Worm (Caenorhabditis elegans): Measurements from ENCODE around the gene tir-1.

tir-1 gene

ce11 chrIII:3869292-3869781 is 32.1 kb downstream of the tir-1 start:
- TF ChIP-seq Y22D7AL.16 (tag; optimal IDR thresholded peaks at IDR 0.05) (peak; percentile 4), fax-1 (tag; optimal IDR thresholded peaks at IDR 0.05) (no peak), ama-1 (optimal IDR thresholded peaks at IDR 0.05) (peak; percentile 62), gmeb-2 (tag; optimal IDR thresholded peaks at IDR 0.05) (peak; percentile 4)

DNA sequence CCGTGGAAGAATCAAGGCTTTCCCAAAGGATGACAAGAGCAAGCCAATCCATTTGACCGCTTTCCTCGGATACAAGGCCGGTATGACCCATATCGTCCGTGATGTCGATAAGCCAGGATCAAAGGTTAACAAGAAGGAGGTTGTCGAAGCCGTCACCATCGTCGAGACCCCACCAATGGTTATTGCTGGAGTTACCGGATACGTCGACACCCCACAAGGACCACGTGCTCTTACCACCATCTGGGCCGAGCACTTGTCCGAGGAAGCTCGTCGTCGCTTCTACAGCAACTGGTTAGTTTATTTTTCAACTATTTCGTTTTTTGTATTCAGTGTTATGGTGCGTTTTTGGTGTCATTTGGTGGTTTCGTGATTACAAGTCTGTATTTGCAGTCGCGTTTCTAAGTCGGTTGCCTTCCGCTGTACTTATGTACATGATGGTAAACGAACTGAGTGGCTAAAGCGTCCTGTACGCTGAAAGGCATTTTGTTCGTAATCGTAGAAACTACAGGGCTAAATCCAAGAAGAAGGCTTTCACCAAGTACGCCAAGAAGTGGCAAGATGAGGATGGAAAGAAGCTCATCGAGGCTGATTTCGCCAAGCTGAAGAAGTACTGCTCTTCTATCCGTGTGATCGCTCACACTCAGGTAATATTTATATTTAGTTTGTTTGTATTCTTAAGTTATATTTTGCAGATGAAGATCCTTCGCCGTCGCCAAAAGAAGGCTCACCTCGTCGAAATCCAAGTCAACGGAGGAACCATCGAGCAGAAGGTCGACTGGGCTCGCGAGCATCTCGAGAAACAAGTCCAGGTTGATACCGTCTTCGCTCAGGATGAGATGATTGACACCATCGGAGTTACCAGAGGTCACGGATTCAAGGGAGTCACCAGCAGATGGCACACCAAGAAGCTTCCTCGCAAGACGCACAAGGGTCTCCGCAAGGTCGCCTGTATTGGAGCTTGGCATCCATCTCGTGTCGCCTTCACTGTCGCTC is 33.2 kb downstream of the tir-1 start:
- TF ChIP-seq lin-11 (tag; optimal IDR thresholded peaks at IDR 0.05) = no peak
- no peak for TF ChIP-seq eyg-1 (tag; optimal IDR thresholded peaks at IDR 0.05)
- no peak for TF ChIP-seq dve-1 (tag; optimal IDR thresholded peaks at IDR 0.05)
- no peak for TF ChIP-seq fkh-10 (GFP tag; optimal IDR thresholded peaks at IDR 0.05)
- TF ChIP-seq elt-2 (tag; optimal IDR thresholded peaks at IDR 0.05) = no peak
- TF ChIP-seq fax-1 (tag; optimal IDR thresholded peaks at IDR 0.05) = no peak

DNA sequence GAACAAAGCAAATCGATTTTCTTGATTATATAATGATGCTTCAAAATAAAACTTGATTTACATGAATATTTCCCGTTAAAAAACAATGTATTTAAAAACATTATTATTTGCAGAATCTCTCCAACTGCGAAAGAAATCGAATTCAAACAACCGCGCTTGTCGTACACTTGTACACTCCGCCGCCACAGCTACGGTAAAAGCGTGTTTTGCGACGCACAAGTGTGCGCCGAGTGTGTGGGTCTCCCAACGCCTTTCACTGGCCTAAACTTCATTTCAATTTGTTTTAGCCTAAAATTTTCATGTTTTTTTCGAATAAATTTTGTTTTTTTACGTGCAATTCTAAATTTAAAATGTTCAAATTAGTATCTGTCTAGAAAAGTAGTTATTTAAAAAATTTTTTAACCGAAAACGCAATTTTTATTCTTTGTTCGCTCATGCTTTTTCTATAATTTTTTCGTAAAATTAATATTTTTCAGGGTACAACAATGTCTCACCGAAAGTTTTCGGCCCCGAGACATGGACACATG is 34.0 kb downstream of the tir-1 start, which contains the start of gene rpl-3:
TSS of gene rpl-3 (plus strand) at position 477 of the 527 bp plus-strand sequence.
- TF ChIP-seq unc-3 (GFP tag; conservative IDR thresholded peaks at IDR 0.05) (peak; percentile 95), unc-3 (tag; optimal IDR thresholded peaks at IDR 0.05) (peak; percentile 98), K02D7.2 (tag; optimal IDR thresholded peaks at IDR 0.05) (peak; percentile 96), hlh-13 (GFP tag; optimal IDR thresholded peaks at IDR 0.05) (peak; percentile 81), ceh-45 (GFP tag; IDR thresholded peaks at IDR 0.05) (peak; percentile 90), che-1 (tag; optimal IDR thresholded peaks at IDR 0.05) (peak; percentile 81), pros-1 (tag; optimal IDR thresholded peaks at IDR 0.05) (peak; percentile 97), ref-2 (tag; optimal IDR thresholded peaks at IDR 0.05) (peak; percentile 100), rnt-1 (tag; optimal IDR thresholded peaks at IDR 0.05) (peak; percentile 100), pqm-1 (tag; optimal IDR thresholded peaks at IDR 0.05) (peak; percentile 97), fkh-10 (GFP tag; optimal IDR thresholded peaks at IDR 0.05) (peak; percentile 96), nhr-232 (tag; optimal IDR thresholded peaks at IDR 0.05) (peak; percentile 38), sox-4 (tag; optimal IDR thresholded peaks at IDR 0.05) (peak; percentile 96), ceh-34 (tag; optimal IDR thresholded peaks at IDR 0.05) (peak; percentile 100), K09A11.1 (tag; optimal IDR thresholded peaks at IDR 0.05; ENCODE audit: insufficient read depth) (peak; percentile 96), madf-2 (tag; optimal IDR thresholded peaks at IDR 0.05) (peak; percentile 97), eyg-1 (tag; optimal IDR thresholded peaks at IDR 0.05) (peak; percentile 91), pat-9 (tag; optimal IDR thresholded peaks at IDR 0.05) (peak; percentile 99), ama-1 (optimal IDR thresholded peaks at IDR 0.05) (no peak), nfya-1 (tag; optimal IDR thresholded peaks at IDR 0.05) (peak; percentile 100), unc-55 (GFP tag; optimal IDR thresholded peaks at IDR 0.05) (peak; percentile 89), unc-42 (tag; optimal IDR thresholded peaks at IDR 0.05) (peak; percentile 100), unc-86 (tag; optimal IDR thresholded peaks at IDR 0.05) (peak; percentile 99), fax-1 (tag; optimal IDR thresholded peaks at IDR 0.05) (peak; percentile 84), elt-4 (tag; optimal IDR thresholded peaks at IDR 0.05) (no peak), ceh-30 (tag; optimal IDR thresholded peaks at IDR 0.05) (peak; percentile 98), hlh-6 (tag; optimal IDR thresholded peaks at IDR 0.05) (peak; percentile 88), ahr-1 (tag; optimal IDR thresholded peaks at IDR 0.05) (peak; percentile 94), lin-11 (tag; optimal IDR thresholded peaks at IDR 0.05) (peak; percentile 74), pag-3 (tag; optimal IDR thresholded peaks at IDR 0.05; ENCODE audit: borderline replicate concordance) (peak; percentile 90), elt-2 (tag; optimal IDR thresholded peaks at IDR 0.05) (peak; percentile 99), hlh-8 (tag; optimal IDR thresholded peaks at IDR 0.05) (peak; percentile 96), ceh-6 (GFP tag; optimal IDR thresholded peaks at IDR 0.05) (peak; percentile 87), ztf-16 (tag; optimal IDR thresholded peaks at IDR 0.05) (peak; percentile 99), C08G9.2 (tag; optimal IDR thresholded peaks at IDR 0.05) (peak; percentile 86), ceh-48 (tag; optimal IDR thresholded peaks at IDR 0.05) (peak; percentile 96), tbx-7 (tag; optimal IDR thresholded peaks at IDR 0.05) (peak; percentile 89), pha-2 (tag; optimal IDR thresholded peaks at IDR 0.05) (peak; percentile 90), odd-2 (tag; optimal IDR thresholded peaks at IDR 0.05) (peak; percentile 52), C38D4.7 (GFP tag; optimal IDR thresholded peaks at IDR 0.05) (peak; percentile 72), dve-1 (tag; optimal IDR thresholded peaks at IDR 0.05) (peak; percentile 99), ets-4 (tag; optimal IDR thresholded peaks at IDR 0.05) (peak; percentile 99)

All from whole organism, late embryonic.